Worm (Caenorhabditis elegans) whole organism, L2 larva: Measurements from ENCODE around the gene lin-37.

Experiments
- ZK546.5 ChIP-seq: sonication (generic microtip); optimal IDR thresholded peaks from 2 replicates; lab custom pipeline; 2017; ENCODE audit warnings: missing biosample characterization, missing genetic modification characterization
- ceh-16 ChIP-seq: fragments of 150-350 bp; optimal IDR thresholded peaks from 2 replicates; lab custom pipeline; 2014; ENCODE audit warnings: missing biosample characterization, missing genetic modification characterization
- ceh-82 ChIP-seq: fragments of 150-350 bp; optimal IDR thresholded peaks from 2 replicates; lab custom pipeline; 2014; ENCODE audit warnings: missing biosample characterization, missing genetic modification characterization
- egl-27 ChIP-seq: sonication (generic microtip); optimal IDR thresholded peaks from 3 replicates; lab custom pipeline; 2017; ENCODE audit warnings: missing biosample characterization, missing genetic modification reagents, missing genetic modification characterization
- lin-13 ChIP-seq: fragments of 150-350 bp; optimal IDR thresholded peaks from 2 replicates; lab custom pipeline; 2014; ENCODE audit warnings: missing biosample characterization, missing genetic modification reagents, missing genetic modification characterization
- lin-39 ChIP-seq: fragments of 150-350 bp; optimal IDR thresholded peaks from 2 replicates; lab custom pipeline; 2014; ENCODE audit warnings: missing biosample characterization, missing genetic modification reagents, missing genetic modification characterization
- nhr-11 ChIP-seq: fragments of 150-350 bp; optimal IDR thresholded peaks from 2 replicates; lab custom pipeline; 2014; ENCODE audit warnings: missing biosample characterization, missing genetic modification characterization
- nhr-12 ChIP-seq: fragments of 150-350 bp; optimal IDR thresholded peaks from 2 replicates; lab custom pipeline; 2014; ENCODE audit warnings: missing biosample characterization, missing genetic modification characterization
- ztf-4 ChIP-seq: fragments of 150-350 bp; optimal IDR thresholded peaks from 2 replicates; lab custom pipeline; 2014; ENCODE audit warnings: missing biosample characterization, missing genetic modification characterization

- no peak for TF ChIP-seq ZK546.5 (tag; lab: Kevin White, UChicago)
- TF ChIP-seq lin-39 (tag; lab: Kevin White, UChicago) = no peak
- TF ChIP-seq lin-13 (GFP tag; lab: Kevin White, UChicago) = no peak
- TF ChIP-seq ztf-4 (tag; lab: Kevin White, UChicago) = no peak
- TF ChIP-seq egl-27 (tag; lab: Kevin White, UChicago) = no peak
- no peak for TF ChIP-seq nhr-12 (tag; lab: Kevin White, UChicago)
- no peak for TF ChIP-seq ceh-16 (tag; lab: Kevin White, UChicago)
- no peak for TF ChIP-seq nhr-11 (tag; lab: Kevin White, UChicago)
- TF ChIP-seq ceh-82 = no peak
Observed at ce11 chrIII:7096481-7096880, 24.1 kb upstream of the lin-37 start.
